Worm (Caenorhabditis elegans) whole organism, L4/young adult: ENCODE data around the gene pir-1.

ENCODE experiments used
- dao-5 ChIP-seq: sonication (generic microtip); optimal IDR thresholded peaks from 2 replicates; lab custom pipeline; 2016; ENCODE audit warnings: missing genotype, missing genetic modification characterization, moderate library complexity, missing compliant biosample characterization
- him-1 ChIP-seq: sonication (generic microtip); optimal IDR thresholded peaks from 2 replicates; lab custom pipeline; 2016; ENCODE audit warnings: missing genotype, missing genetic modification reagents, missing genetic modification characterization, missing compliant biosample characterization

DNA sequence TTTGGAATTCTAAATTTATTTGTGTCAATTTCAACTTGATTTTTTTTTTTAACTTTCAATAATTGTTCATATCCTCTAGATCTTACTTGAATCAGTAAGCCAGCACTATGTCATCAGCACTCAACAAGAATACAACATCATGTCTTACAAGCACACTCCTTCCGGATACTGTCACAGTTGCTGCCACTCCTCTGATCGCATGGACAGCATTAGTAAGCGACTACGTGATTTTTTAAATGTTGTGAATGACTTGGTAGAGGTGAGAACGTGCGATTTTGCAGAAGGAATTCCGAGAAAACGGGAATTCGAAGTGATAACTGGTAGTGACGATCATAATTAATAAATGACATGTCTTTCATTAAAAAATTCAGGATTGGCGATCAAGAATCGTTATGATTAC is 19.1 kb upstream of the pir-1 start, which contains the start of gene oac-54:
- TF ChIP-seq dao-5 (tag; lab: Kevin White, UChicago), result no peak
- TF ChIP-seq him-1 (tag; lab: Kevin White, UChicago), result no peak
